Worm (Caenorhabditis elegans): ENCODE measurements around the gene srt-53.

DNA sequence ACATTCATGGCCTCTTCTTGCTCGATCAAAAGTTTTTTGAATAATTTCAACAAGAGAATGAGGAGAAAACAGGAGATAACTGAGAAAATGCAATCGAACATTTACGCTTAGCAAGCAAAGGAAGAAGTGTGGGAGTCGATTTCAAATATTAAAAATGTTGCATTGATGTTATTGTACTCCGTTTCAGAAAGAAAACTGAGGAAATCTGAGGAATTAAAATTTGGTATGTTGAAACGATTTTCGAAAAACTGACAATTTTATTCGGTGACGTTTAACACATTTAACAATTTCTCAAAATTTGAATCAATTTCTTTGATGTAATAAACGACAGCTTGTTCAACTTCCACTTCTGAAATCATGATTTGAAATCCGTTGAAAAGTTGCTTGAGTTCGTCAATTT lies 14.4 kb upstream of the srt-53 start, which contains the start of gene F26D11.13:
- TF ChIP-seq ceh-36 (tag; optimal IDR thresholded peaks at IDR 0.05), result no peak
- TF ChIP-seq flt-1 (GFP tag; IDR thresholded peaks at IDR 0.05), result no peak
- TF ChIP-seq ama-1 (optimal IDR thresholded peaks at IDR 0.05), result no peak
- no peak for TF ChIP-seq hmbx-1 (tag; optimal IDR thresholded peaks at IDR 0.05)
- no peak for TF ChIP-seq tra-4 (tag; optimal IDR thresholded peaks at IDR 0.05)
- TF ChIP-seq tbx-37 (GFP tag; conservative IDR thresholded peaks at IDR 0.05), result no peak
- TF ChIP-seq pes-1 (GFP tag; IDR thresholded peaks at IDR 0.05), result no peak
- TF ChIP-seq aly-1 (tag; optimal IDR thresholded peaks at IDR 0.05), result no peak
- no peak for TF ChIP-seq ceh-13 (GFP tag; optimal IDR thresholded peaks at IDR 0.05)
- TF ChIP-seq sea-1 (GFP tag; conservative IDR thresholded peaks at IDR 0.05), result no peak
- TF ChIP-seq hmg-4 (GFP tag; optimal IDR thresholded peaks at IDR 0.05), result no peak
- TF ChIP-seq ets-7 (tag; optimal IDR thresholded peaks at IDR 0.05), result no peak
- no peak for TF ChIP-seq scrt-1 (GFP tag; IDR thresholded peaks at IDR 0.05)
- TF ChIP-seq hnd-1 (tag; optimal IDR thresholded peaks at IDR 0.05), result no peak

Measured in whole organism, early embryonic.